Worm (Caenorhabditis elegans): ENCODE data around the gene str-188.
A peak's percentile ranks its signal among the peaks of the same experiment; 100 is the strongest.

Gene str-188

DNA sequence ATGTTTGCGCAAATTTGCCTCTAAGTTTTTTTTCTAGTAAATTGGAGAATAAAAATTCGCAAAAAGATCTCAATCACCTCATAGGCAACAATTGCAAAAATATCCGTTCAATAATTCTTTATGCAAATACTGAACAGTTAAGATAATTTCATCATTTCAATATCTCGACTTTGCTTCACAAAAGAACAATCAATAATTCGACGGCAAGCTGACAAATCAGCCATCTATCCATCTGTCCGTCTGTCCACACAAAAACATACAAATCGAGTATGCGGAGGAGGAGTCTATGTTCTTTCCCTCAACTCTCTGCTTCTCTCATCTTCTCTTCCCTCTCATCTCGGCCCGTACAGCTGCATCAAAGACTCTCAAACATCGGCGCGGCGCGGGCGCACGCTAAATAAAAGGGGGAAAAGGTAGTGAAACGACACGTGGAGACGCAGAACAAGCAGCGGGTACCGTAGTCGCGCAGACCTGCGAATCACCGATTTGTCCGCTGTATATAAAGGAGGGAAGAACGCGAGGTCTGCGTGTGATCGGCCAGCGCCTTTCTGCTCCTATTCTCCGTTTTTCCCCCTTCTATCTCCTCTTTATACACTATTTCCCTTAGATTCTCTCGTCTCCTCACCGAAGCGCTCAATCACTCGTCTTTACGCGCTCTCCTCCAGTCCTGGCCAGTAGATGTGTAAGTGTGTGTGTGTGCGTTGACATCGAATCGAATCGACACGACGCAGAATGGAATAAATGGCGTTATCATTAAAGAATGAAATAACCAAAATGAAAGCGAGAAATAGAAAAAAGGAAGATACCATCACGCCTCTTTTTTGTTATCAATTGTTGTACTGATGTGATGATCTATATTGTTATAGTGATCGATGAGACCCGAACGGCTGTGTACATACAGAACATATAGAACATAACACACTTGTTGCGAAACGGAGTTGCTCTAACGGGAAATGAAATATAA is 14.5 kb downstream of the str-188 start:
- TF ChIP-seq W03F9.2 (tag; optimal IDR thresholded peaks at IDR 0.05) = peak; percentile 38
- TF ChIP-seq dao-5 (tag; optimal IDR thresholded peaks at IDR 0.05) = peak; percentile 39
- peak; percentile 96 for TF ChIP-seq him-1 (tag; optimal IDR thresholded peaks at IDR 0.05)

DNA sequence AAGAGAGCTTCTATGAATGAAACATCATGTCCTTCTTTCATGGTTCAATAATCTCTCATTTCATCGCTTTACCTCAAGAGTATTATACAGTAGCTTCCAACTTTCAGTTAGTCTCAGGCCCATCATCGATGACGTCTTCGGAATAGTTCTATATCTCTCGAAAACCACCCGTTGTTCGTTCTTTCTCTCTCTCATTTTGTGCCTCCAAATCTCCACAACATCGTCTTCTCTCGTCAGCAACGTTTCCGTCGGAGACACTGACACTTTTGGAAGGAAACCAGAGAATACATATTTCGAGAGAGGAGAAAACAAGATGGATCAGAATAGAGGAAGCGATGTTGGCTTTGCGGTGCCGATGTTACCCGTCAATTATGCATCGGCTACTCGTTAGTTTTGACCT is 15.4 kb downstream of the str-188 start:
- TF ChIP-seq W03F9.2 (tag; optimal IDR thresholded peaks at IDR 0.05) (no peak), him-1 (tag; optimal IDR thresholded peaks at IDR 0.05) (no peak), dao-5 (tag; optimal IDR thresholded peaks at IDR 0.05) (no peak)

DNA sequence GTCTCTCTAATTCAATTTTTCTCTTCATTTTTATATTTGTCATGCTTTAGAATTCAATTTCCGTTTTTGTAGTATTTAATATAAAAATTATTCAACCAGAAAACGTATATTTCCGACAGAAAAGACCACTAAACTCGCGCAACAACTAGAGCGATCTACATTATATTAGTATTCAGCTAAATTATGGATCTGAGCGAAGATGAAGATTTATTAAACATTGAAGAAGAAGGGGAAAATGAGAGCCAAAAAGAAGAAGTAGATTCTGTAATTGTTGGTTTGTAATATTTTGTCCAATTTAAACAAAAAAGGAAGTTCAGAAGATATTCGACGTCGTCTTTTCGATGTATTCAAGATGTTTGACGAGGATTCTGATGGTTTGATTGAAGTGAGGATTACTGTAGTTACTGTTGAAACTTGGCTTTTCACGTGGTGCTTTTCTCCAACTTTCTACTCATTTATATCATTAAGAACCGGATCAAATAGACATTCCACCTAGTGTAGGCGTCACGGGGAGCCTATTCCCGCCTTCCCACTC is 17.5 kb downstream of the str-188 start, which contains the start of gene cal-7:
Gene cal-7 (plus strand): TSS at position 184 of the 535 bp plus-strand sequence.
- TF ChIP-seq him-1 (tag; optimal IDR thresholded peaks at IDR 0.05) (no peak), W03F9.2 (tag; optimal IDR thresholded peaks at IDR 0.05) (no peak), dao-5 (tag; optimal IDR thresholded peaks at IDR 0.05) (no peak)

ce11 chrV:9737287-9737686 is 20.8 kb downstream of the str-188 start, which contains the start of gene aqp-4:
TSS of gene aqp-4 (plus strand) at chrV:9737556.
- TF ChIP-seq dao-5 (tag; optimal IDR thresholded peaks at IDR 0.05) (no peak), him-1 (tag; optimal IDR thresholded peaks at IDR 0.05) (no peak), W03F9.2 (tag; optimal IDR thresholded peaks at IDR 0.05) (no peak)

DNA sequence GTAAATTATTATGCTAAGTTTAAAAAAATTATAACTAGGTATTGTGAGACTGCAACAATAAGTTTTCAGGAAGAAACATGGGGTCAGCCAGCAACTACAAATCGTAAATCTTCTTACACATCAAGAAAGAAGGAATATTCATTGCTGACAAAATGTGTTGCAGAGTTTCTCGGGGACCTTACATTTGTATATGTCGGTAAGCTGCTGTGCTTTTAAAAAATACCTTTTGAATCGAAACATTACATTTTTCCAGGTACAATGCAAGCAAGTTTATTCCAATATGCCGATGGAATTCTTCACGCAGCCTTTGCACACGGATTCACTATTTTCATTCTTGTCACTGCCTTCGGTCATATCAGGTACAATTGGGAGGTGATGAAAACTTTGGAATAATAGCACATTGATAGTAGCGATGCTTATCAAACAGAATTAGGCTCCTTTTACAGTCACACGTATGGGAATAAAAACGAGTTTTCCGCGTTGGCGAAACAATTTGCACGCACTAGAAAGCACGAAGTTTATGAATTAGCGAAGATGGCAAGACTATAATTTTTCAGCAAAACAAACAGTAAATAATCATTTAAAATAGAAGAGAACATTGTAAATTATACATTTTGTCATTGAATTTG is 21.7 kb downstream of the str-188 start:
- no peak for TF ChIP-seq W03F9.2 (tag; optimal IDR thresholded peaks at IDR 0.05)
- TF ChIP-seq him-1 (tag; optimal IDR thresholded peaks at IDR 0.05) = no peak
- no peak for TF ChIP-seq dao-5 (tag; optimal IDR thresholded peaks at IDR 0.05)

ce11 chrV:9739402-9739801 is 22.9 kb downstream of the str-188 start, which contains the start of gene marc-1:
TSS of gene marc-1 (plus strand) at chrV:9739702.
- TF ChIP-seq W03F9.2 (tag; optimal IDR thresholded peaks at IDR 0.05) = no peak
- TF ChIP-seq him-1 (tag; optimal IDR thresholded peaks at IDR 0.05) = no peak
- no peak for TF ChIP-seq dao-5 (tag; optimal IDR thresholded peaks at IDR 0.05)

- TF ChIP-seq him-1 (tag; optimal IDR thresholded peaks at IDR 0.05) (no peak), dao-5 (tag; optimal IDR thresholded peaks at IDR 0.05) (no peak), W03F9.2 (tag; optimal IDR thresholded peaks at IDR 0.05) (no peak)
These were observed 24.4 kb downstream of the str-188 start, which contains the start of gene sta-2 for ce11 chrV:9740858-9741257. TSS of gene sta-2 (plus strand) at chrV:9741206.

DNA sequence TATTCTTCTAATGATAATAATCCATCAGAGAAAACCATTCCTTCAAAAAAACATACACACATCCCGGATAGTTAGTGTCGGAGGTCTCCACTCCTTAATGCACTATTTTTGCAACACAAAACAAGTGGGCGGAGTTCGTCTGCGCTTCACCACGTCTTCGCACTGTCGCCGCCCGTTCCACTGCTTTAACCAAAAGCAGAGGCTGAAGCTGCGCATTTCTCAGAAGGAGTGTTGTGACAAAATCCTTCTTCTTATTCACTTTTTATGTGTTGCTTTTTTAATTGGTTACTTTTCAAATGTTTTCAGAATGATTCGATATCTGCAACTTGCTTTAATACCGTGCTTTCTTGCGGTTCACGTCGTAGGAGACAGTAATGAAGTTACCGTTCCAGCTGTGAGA is 28.4 kb downstream of the str-188 start, which contains the start of gene F58E6.13:
Gene F58E6.13 (plus strand): TSS at position 301 of the 400 bp plus-strand sequence.
- no peak for TF ChIP-seq W03F9.2 (tag; optimal IDR thresholded peaks at IDR 0.05)
- TF ChIP-seq him-1 (tag; optimal IDR thresholded peaks at IDR 0.05) = no peak
- TF ChIP-seq dao-5 (tag; optimal IDR thresholded peaks at IDR 0.05) = no peak

ce11 chrV:9750308-9750707 is 33.8 kb downstream of the str-188 start, which contains the start of gene F58E6.4:
TSS of gene F58E6.4 (minus strand) at chrV:9750408.
- TF ChIP-seq dao-5 (tag; optimal IDR thresholded peaks at IDR 0.05) (no peak), him-1 (tag; optimal IDR thresholded peaks at IDR 0.05) (no peak), W03F9.2 (tag; optimal IDR thresholded peaks at IDR 0.05) (no peak)

- TF ChIP-seq him-1 (tag; optimal IDR thresholded peaks at IDR 0.05) (no peak), W03F9.2 (tag; optimal IDR thresholded peaks at IDR 0.05) (no peak), dao-5 (tag; optimal IDR thresholded peaks at IDR 0.05) (no peak)
These were observed 36.4 kb downstream of the str-188 start, which contains the start of gene F58E6.6 for ce11 chrV:9752918-9753317. TSS of gene F58E6.6 (minus strand) at chrV:9753018.

ce11 chrV:9753554-9753953 is 37.1 kb downstream of the str-188 start:
- no peak for TF ChIP-seq W03F9.2 (tag; optimal IDR thresholded peaks at IDR 0.05)
- TF ChIP-seq dao-5 (tag; optimal IDR thresholded peaks at IDR 0.05) = no peak

ce11 chrV:9754459-9754858 is 38.0 kb downstream of the str-188 start, which contains the start of gene F58E6.5:
TSS of gene F58E6.5 (minus strand) at chrV:9754559.
- TF ChIP-seq him-1 (tag; optimal IDR thresholded peaks at IDR 0.05) (no peak), dao-5 (tag; optimal IDR thresholded peaks at IDR 0.05) (no peak), W03F9.2 (tag; optimal IDR thresholded peaks at IDR 0.05) (no peak)

DNA sequence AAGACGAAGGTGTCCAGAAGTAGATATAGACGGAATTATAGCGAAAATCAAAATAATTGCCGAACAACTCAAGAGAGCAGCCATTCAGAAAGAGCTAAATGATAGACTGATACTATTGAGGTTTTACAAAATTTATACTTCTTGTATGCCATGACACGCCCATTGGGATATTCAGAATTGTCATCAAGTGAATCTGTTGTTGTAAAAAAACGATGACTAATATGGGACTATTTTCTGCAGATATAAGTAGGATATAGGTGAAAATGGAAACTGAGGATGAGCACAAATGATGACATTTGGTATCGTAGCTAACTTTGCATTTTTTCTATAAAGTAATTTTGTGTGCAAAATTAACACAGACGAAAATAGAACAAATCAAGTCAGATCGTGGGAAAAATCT is 39.2 kb downstream of the str-188 start, which contains the start of gene F58E6.8:
Gene F58E6.8 (minus strand): TSS at position 101 of the 400 bp plus-strand sequence.
- no peak for TF ChIP-seq him-1 (tag; optimal IDR thresholded peaks at IDR 0.05)
- TF ChIP-seq W03F9.2 (tag; optimal IDR thresholded peaks at IDR 0.05) = no peak
- no peak for TF ChIP-seq dao-5 (tag; optimal IDR thresholded peaks at IDR 0.05)
